Worm (Caenorhabditis elegans): Measurements from ENCODE around the gene C34D10.1.

The C34D10.1 gene

ce11 chrX:8036219-8036883, 7.1 kb downstream of the C34D10.1 start (continued):
- peak; percentile 15 for TF ChIP-seq lsl-1 (GFP tag; optimal IDR thresholded peaks at IDR 0.05)
- peak; percentile 55 for TF ChIP-seq C17E4.6 (GFP tag; IDR thresholded peaks at IDR 0.05)
- peak; percentile 96 for TF ChIP-seq dox-1 (GFP tag; IDR thresholded peaks at IDR 0.05)
- TF ChIP-seq F39B2.1 (GFP tag; IDR thresholded peaks at IDR 0.05), result peak; percentile 57; the same call in 1 of the 2 replicates
- TF ChIP-seq zim-3 (tag; optimal IDR thresholded peaks at IDR 0.05), result peak; percentile 85
- peak; percentile 89 for TF ChIP-seq pbrm-1 (GFP tag; IDR thresholded peaks at IDR 0.05)
- TF ChIP-seq ztf-3 (GFP tag; optimal IDR thresholded peaks at IDR 0.05), result peak; percentile 95
- TF ChIP-seq Y95B8A.8 (GFP tag; IDR thresholded peaks at IDR 0.05), result peak; percentile 50; the same call in 1 of the 2 replicates
- peak; percentile 96 for TF ChIP-seq madf-10 (tag; optimal IDR thresholded peaks at IDR 0.05)
- TF ChIP-seq let-607 (tag; optimal IDR thresholded peaks at IDR 0.05), result peak; percentile 69 to 93
- peak; percentile 41 to 74 for TF ChIP-seq rec-8 (tag; optimal IDR thresholded peaks at IDR 0.05)
- 0 out of 2 replicates have a peak, but pooled peaks have one; percentile 83 for TF ChIP-seq lag-1 (GFP tag; IDR thresholded peaks at IDR 0.05)
- peak; percentile 60 for TF ChIP-seq T26A5.8 (tag; optimal IDR thresholded peaks at IDR 0.05)
- TF ChIP-seq B0035.1 (tag; optimal IDR thresholded peaks at IDR 0.05), result peak; percentile 96
- peak; percentile 93 for TF ChIP-seq rpc-1 (optimal IDR thresholded peaks at IDR 0.05)
- peak; percentile 98 for TF ChIP-seq rpc-1 (tag; optimal IDR thresholded peaks at IDR 0.05)
- no peak for TF ChIP-seq xnd-1 (tag; optimal IDR thresholded peaks at IDR 0.05)
- TF ChIP-seq Y67H2A.10 (GFP tag; conservative IDR thresholded peaks at IDR 0.05), result no peak
- TF ChIP-seq tbp1 (GFP tag; optimal IDR thresholded peaks at IDR 0.05), result peak; percentile 97
- peak; percentile 98 for TF ChIP-seq atf-7 (tag; optimal IDR thresholded peaks at IDR 0.05)
- peak; percentile 67 for TF ChIP-seq cebp-1 (GFP tag; IDR thresholded peaks at IDR 0.05)
- peak; percentile 97 for TF ChIP-seq cebp-1 (tag; optimal IDR thresholded peaks at IDR 0.05)
- peak; percentile 69; the same call in 1 of the 2 replicates for TF ChIP-seq D2030.7 (GFP tag; IDR thresholded peaks at IDR 0.05)
- TF ChIP-seq ets-4 (GFP tag; optimal IDR thresholded peaks at IDR 0.05), result peak; percentile 92
- TF ChIP-seq C06A6.2 (GFP tag; conservative IDR thresholded peaks at IDR 0.05), result peak; percentile 97
- peak; percentile 98 for TF ChIP-seq Y56A3A.18 (GFP tag; IDR thresholded peaks at IDR 0.05)
- peak in 2 of 3 experiments; percentile 93 to 98 for TF ChIP-seq lin-35 (GFP tag; optimal IDR thresholded peaks at IDR 0.05)
- peak; percentile 97 for TF ChIP-seq rcor-1 (GFP tag; IDR thresholded peaks at IDR 0.05)
- no peak; the same call in none of the 2 replicates for TF ChIP-seq F33H1.4 (GFP tag; IDR thresholded peaks at IDR 0.05)
- TF ChIP-seq hlh-12 (tag; optimal IDR thresholded peaks at IDR 0.05), result no peak
- peak; percentile 98 for TF ChIP-seq nfyb-1 (GFP tag; IDR thresholded peaks at IDR 0.05)
- TF ChIP-seq hsf-1 (GFP tag; IDR thresholded peaks at IDR 0.05), result no peak
- peak; percentile 34 for TF ChIP-seq snpc-1.1 (tag; optimal IDR thresholded peaks at IDR 0.05; ENCODE audit: insufficient read depth)
- TF ChIP-seq fkh-3 (tag; optimal IDR thresholded peaks at IDR 0.05), result peak; percentile 36
- peak; percentile 76 for TF ChIP-seq egl-44 (GFP tag; IDR thresholded peaks at IDR 0.05)
- TF ChIP-seq F52B5.7 (tag; optimal IDR thresholded peaks at IDR 0.05), result peak; percentile 59
- TF ChIP-seq F10E7.11 (tag; optimal IDR thresholded peaks at IDR 0.05), result peak; percentile 92
- TF ChIP-seq ceh-27 (GFP tag; optimal IDR thresholded peaks at IDR 0.05), result peak; percentile 95
- no peak for TF ChIP-seq sdz-38 (tag; optimal IDR thresholded peaks at IDR 0.05)
- TF ChIP-seq F49E8.2 (tag; optimal IDR thresholded peaks at IDR 0.05; ENCODE audit: insufficient read depth), result peak; percentile 17
- peak; percentile 100 for TF ChIP-seq ztf-26 (tag; optimal IDR thresholded peaks at IDR 0.05)
- TF ChIP-seq die-1 (tag; optimal IDR thresholded peaks at IDR 0.05), result peak; percentile 88
- peak; percentile 60 for TF ChIP-seq unc-62 (GFP tag; optimal IDR thresholded peaks at IDR 0.05)
- peak; percentile 99 for TF ChIP-seq gei-17 (GFP tag; optimal IDR thresholded peaks at IDR 0.05)
- peak; percentile 96 for TF ChIP-seq nhr-90 (tag; optimal IDR thresholded peaks at IDR 0.05)
- peak; percentile 74 for TF ChIP-seq F57C9.4 (tag; optimal IDR thresholded peaks at IDR 0.05)
- TF ChIP-seq aptf-2 (GFP tag; conservative IDR thresholded peaks at IDR 0.05), result no peak
- TF ChIP-seq mxl-1 (tag; optimal IDR thresholded peaks at IDR 0.05), result peak; percentile 83

Measured in whole organism, young adult.